Fruit fly (Drosophila melanogaster): ENCODE measurements around the gene cv-c.

The cv-c gene

dm6 chr3R:14389258-14389657, 92.3 kb downstream of the cv-c start (continued):
- peak; percentile 52 for TF ChIP-seq CG8632 (GFP tag; optimal IDR thresholded peaks at IDR 0.05)
- TF ChIP-seq eg (GFP tag; IDR thresholded peaks at IDR 0.05): peak; percentile 66
- no peak for TF ChIP-seq CG8319 (GFP tag; optimal IDR thresholded peaks at IDR 0.05)
- peak; percentile 58 for TF ChIP-seq CG32006 (GFP tag; optimal IDR thresholded peaks at IDR 0.05)
- peak in 1 of 2 experiments; percentile 53 for TF ChIP-seq ss (GFP tag; optimal IDR thresholded peaks at IDR 0.05)
- TF ChIP-seq Eip93F (GFP tag; optimal IDR thresholded peaks at IDR 0.05): no peak
- TF ChIP-seq acj6 (GFP tag; optimal IDR thresholded peaks at IDR 0.05): peak; percentile 71
- TF ChIP-seq CG16779 (tag; optimal IDR thresholded peaks at IDR 0.05): no peak
- no peak for TF ChIP-seq fd85E (GFP tag; optimal IDR thresholded peaks at IDR 0.05)
- peak; percentile 33 for TF ChIP-seq CG9139 (GFP tag; optimal IDR thresholded peaks at IDR 0.05)
- peak; percentile 51; the same call in 1 of the 2 replicates for TF ChIP-seq CG15336 (GFP tag; IDR thresholded peaks at IDR 0.05)
- TF ChIP-seq CG34406 (GFP tag; optimal IDR thresholded peaks at IDR 0.05): peak; percentile 65
- peak; percentile 55 for TF ChIP-seq dsx (GFP tag; optimal IDR thresholded peaks at IDR 0.05; ENCODE audit: poor library complexity, severe bottlenecking)

dm6 chr3R:14387840-14388239, 93.7 kb downstream of the cv-c start:
- TF ChIP-seq CG8319 (GFP tag; optimal IDR thresholded peaks at IDR 0.05) (peak; percentile 49), vri (GFP tag; optimal IDR thresholded peaks at IDR 0.05) (peak; percentile 45), CG11902 (GFP tag; optimal IDR thresholded peaks at IDR 0.05) (peak; percentile 32), CG3032 (tag; optimal IDR thresholded peaks at IDR 0.05) (peak; percentile 86), Hr39 (GFP tag; optimal IDR thresholded peaks at IDR 0.05) (peak; percentile 62), lz (GFP tag; optimal IDR thresholded peaks at IDR 0.05) (peak; percentile 71), Smox (GFP tag; optimal IDR thresholded peaks at IDR 0.05) (peak; percentile 44), Eip75B (GFP tag; optimal IDR thresholded peaks at IDR 0.05) (peak; percentile 86), Eip93F (GFP tag; optimal IDR thresholded peaks at IDR 0.05) (no peak), eg (GFP tag; IDR thresholded peaks at IDR 0.05) (peak; percentile 81), dsx (GFP tag; optimal IDR thresholded peaks at IDR 0.05; ENCODE audit: poor library complexity, severe bottlenecking) (peak; percentile 80), Ets21C (GFP tag; optimal IDR thresholded peaks at IDR 0.05) (peak; percentile 5), CG8632 (GFP tag; optimal IDR thresholded peaks at IDR 0.05) (peak; percentile 48), Eip78C (GFP tag) (peak; percentile 95), Sox102F (GFP tag; optimal IDR thresholded peaks at IDR 0.05) (peak; percentile 51), fkh (GFP tag; optimal IDR thresholded peaks at IDR 0.05) (no peak), Gug (GFP tag; IDR thresholded peaks at IDR 0.05) (peak; percentile 77), CG9139 (GFP tag; optimal IDR thresholded peaks at IDR 0.05) (peak; percentile 68), CG6792 (GFP tag; optimal IDR thresholded peaks at IDR 0.05) (peak; percentile 79), ss (GFP tag; optimal IDR thresholded peaks at IDR 0.05) (peak; percentile 66 to 88), CG6163 (GFP tag; IDR thresholded peaks at IDR 0.05) (peak; percentile 88), salr (GFP tag; optimal IDR thresholded peaks at IDR 0.05) (peak; percentile 63 to 78), CG6276 (GFP tag; optimal IDR thresholded peaks at IDR 0.05) (peak; percentile 55), Met (GFP tag; optimal IDR thresholded peaks at IDR 0.05) (peak; percentile 58), Hr38 (GFP tag; optimal IDR thresholded peaks at IDR 0.05) (no peak), CG11762 (GFP tag; optimal IDR thresholded peaks at IDR 0.05; ENCODE audit: insufficient read depth) (peak; percentile 74), CG4318 (GFP tag; optimal IDR thresholded peaks at IDR 0.05) (peak; percentile 65), net (GFP tag; optimal IDR thresholded peaks at IDR 0.05) (peak; percentile 69), fd59A (GFP tag; optimal IDR thresholded peaks at IDR 0.05) (peak; percentile 76), Sox15 (GFP tag; optimal IDR thresholded peaks at IDR 0.05) (peak; percentile 35), pdm3 (GFP tag; optimal IDR thresholded peaks at IDR 0.05) (peak; percentile 82), Ets96B (tag; optimal IDR thresholded peaks at IDR 0.05) (peak; percentile 88), topi (GFP tag; optimal IDR thresholded peaks at IDR 0.05) (peak; percentile 70), CG32006 (GFP tag; optimal IDR thresholded peaks at IDR 0.05) (peak; percentile 86), CG34406 (GFP tag; optimal IDR thresholded peaks at IDR 0.05) (peak; percentile 61), dac (GFP tag; optimal IDR thresholded peaks at IDR 0.05) (peak; percentile 48), CG6808 (GFP tag; optimal IDR thresholded peaks at IDR 0.05) (peak; percentile 88), CG15336 (GFP tag; IDR thresholded peaks at IDR 0.05) (peak; percentile 80), Blimp-1 (GFP tag; optimal IDR thresholded peaks at IDR 0.05) (peak; percentile 43), esn (GFP tag; optimal IDR thresholded peaks at IDR 0.05) (peak; percentile 73), CG1621 (tag; optimal IDR thresholded peaks at IDR 0.05) (peak; percentile 80), svp (GFP tag) (peak; percentile 82), fd85E (GFP tag; optimal IDR thresholded peaks at IDR 0.05) (no peak), CG16779 (tag; optimal IDR thresholded peaks at IDR 0.05) (peak; percentile 58), CG10631 (GFP tag; optimal IDR thresholded peaks at IDR 0.05) (peak; percentile 86), cyc (GFP tag; optimal IDR thresholded peaks at IDR 0.05) (peak; percentile 69)

All from whole organism, prepupa.